Worm (Caenorhabditis elegans): ENCODE measurements around the gene R03E9.2.

DNA sequence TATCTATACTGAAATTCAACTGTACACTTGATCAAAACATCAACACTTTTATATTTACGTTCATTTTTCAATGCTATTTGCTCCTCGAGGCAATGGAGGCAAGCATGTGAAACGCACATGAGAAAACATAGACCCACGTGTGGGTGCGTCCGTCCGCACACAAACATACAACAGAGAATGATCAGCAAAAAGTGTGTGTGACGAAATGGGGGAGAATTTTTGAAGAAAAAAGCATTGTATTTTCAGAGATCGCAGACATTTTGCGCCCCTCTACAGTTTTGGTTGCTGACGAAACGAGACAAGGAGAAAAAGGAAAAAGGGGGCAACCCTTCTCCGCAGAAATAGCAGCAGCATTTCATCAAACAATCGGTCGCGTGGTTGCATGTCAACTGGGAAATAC is 17.0 kb upstream of the R03E9.2 start:
- TF ChIP-seq mep-1 (tag; optimal IDR thresholded peaks at IDR 0.05) (no peak), elt-3 (tag; optimal IDR thresholded peaks at IDR 0.05) (no peak), flh-1 (GFP tag; optimal IDR thresholded peaks at IDR 0.05) (no peak), ztf-11 (tag; optimal IDR thresholded peaks at IDR 0.05) (no peak), nhr-76 (tag; optimal IDR thresholded peaks at IDR 0.05) (no peak)
